Worm (Caenorhabditis elegans): ENCODE measurements around the gene F44E5.17.

F44E5.17 gene

ce11 chrII:11777893-11778480 is 29.6 kb upstream of the F44E5.17 start, which contains the start of the genes patr-1 and dna-2:
Gene patr-1 (minus strand): TSS chrII:11777943.
Gene dna-2 (plus strand): TSS chrII:11778430.
- no peak for TF ChIP-seq pax-3 (tag; optimal IDR thresholded peaks at IDR 0.05)
- no peak for TF ChIP-seq mab-9 (GFP tag; IDR thresholded peaks at IDR 0.05)
- peak; percentile 14 for TF ChIP-seq irx-1 (tag; optimal IDR thresholded peaks at IDR 0.05)
- peak; percentile 33 for TF ChIP-seq unc-86 (tag; optimal IDR thresholded peaks at IDR 0.05)
- TF ChIP-seq mef-2 (tag; optimal IDR thresholded peaks at IDR 0.05), result peak; percentile 25
- no peak for TF ChIP-seq alr-1 (tag; optimal IDR thresholded peaks at IDR 0.05; ENCODE audit: borderline replicate concordance)
- no peak for TF ChIP-seq nhr-76 (tag; optimal IDR thresholded peaks at IDR 0.05)
- peak; percentile 14 for TF ChIP-seq nhr-77 (tag; optimal IDR thresholded peaks at IDR 0.05)
- TF ChIP-seq lin-14 (GFP tag; optimal IDR thresholded peaks at IDR 0.05), result peak; percentile 57
- no peak for TF ChIP-seq ztf-11 (tag; optimal IDR thresholded peaks at IDR 0.05)
- no peak for TF ChIP-seq zip-4 (GFP tag; optimal IDR thresholded peaks at IDR 0.05)
- no peak for TF ChIP-seq C04F5.9 (tag; optimal IDR thresholded peaks at IDR 0.05)
- TF ChIP-seq egl-13 (tag; optimal IDR thresholded peaks at IDR 0.05), result peak; percentile 4
- TF ChIP-seq zag-1 (tag; optimal IDR thresholded peaks at IDR 0.05), result no peak
- peak in 1 of 2 experiments; percentile 71 for TF ChIP-seq mdl-1 (tag; optimal IDR thresholded peaks at IDR 0.05)
- peak in 2 of 3 experiments; percentile 60 to 79 for TF ChIP-seq ceh-82 (tag; optimal IDR thresholded peaks at IDR 0.05)
- TF ChIP-seq hlh-17 (GFP tag; optimal IDR thresholded peaks at IDR 0.05; ENCODE audit: borderline replicate concordance), result no peak
- no peak for TF ChIP-seq ztf-4 (tag; optimal IDR thresholded peaks at IDR 0.05)
- peak; percentile 86 to 91 (median 90) for TF ChIP-seq dpl-1 (GFP tag; optimal IDR thresholded peaks at IDR 0.05)
- peak; percentile 63 for TF ChIP-seq C16A3.4 (tag; optimal IDR thresholded peaks at IDR 0.05)
- TF ChIP-seq nhr-84 (tag; optimal IDR thresholded peaks at IDR 0.05), result no peak
- TF ChIP-seq ceh-8 (GFP tag; optimal IDR thresholded peaks at IDR 0.05), result no peak
- peak; percentile 79 for TF ChIP-seq rnt-1 (tag; optimal IDR thresholded peaks at IDR 0.05)
- no peak for TF ChIP-seq efl-3 (GFP tag; optimal IDR thresholded peaks at IDR 0.05)
- peak; percentile 80 to 86 for TF ChIP-seq lsy-2 (tag; optimal IDR thresholded peaks at IDR 0.05)
- no peak for TF ChIP-seq fkh-10 (GFP tag; optimal IDR thresholded peaks at IDR 0.05)
- TF ChIP-seq lir-3 (tag; optimal IDR thresholded peaks at IDR 0.05; ENCODE audit: poor library complexity), result no peak
- TF ChIP-seq lin-13 (GFP tag; optimal IDR thresholded peaks at IDR 0.05), result peak; percentile 16
- peak; percentile 79 for TF ChIP-seq skn-1 (tag; optimal IDR thresholded peaks at IDR 0.05)
- no peak for TF ChIP-seq vab-15 (tag; optimal IDR thresholded peaks at IDR 0.05)
- no peak for TF ChIP-seq nhr-11 (tag; optimal IDR thresholded peaks at IDR 0.05)
- no peak for TF ChIP-seq unc-30 (tag; optimal IDR thresholded peaks at IDR 0.05)
- peak; percentile 69 for TF ChIP-seq mep-1 (tag; optimal IDR thresholded peaks at IDR 0.05)
- peak; percentile 58 for TF ChIP-seq nhr-19 (GFP tag; conservative IDR thresholded peaks at IDR 0.05)
- TF ChIP-seq snu-23 (GFP tag; optimal IDR thresholded peaks at IDR 0.05), result peak; percentile 55
- TF ChIP-seq nhr-28 (tag; optimal IDR thresholded peaks at IDR 0.05), result no peak
- TF ChIP-seq fos-1 (tag; optimal IDR thresholded peaks at IDR 0.05), result peak; percentile 53
- peak in 1 of 6 experiments; percentile 18 for TF ChIP-seq elt-3 (tag; optimal IDR thresholded peaks at IDR 0.05)
- TF ChIP-seq jun-1 (tag; optimal IDR thresholded peaks at IDR 0.05), result no peak
- TF ChIP-seq tlp-1 (tag; optimal IDR thresholded peaks at IDR 0.05), result no peak
- TF ChIP-seq sptf-1 (tag; optimal IDR thresholded peaks at IDR 0.05), result no peak
- TF ChIP-seq hlh-4 (tag; optimal IDR thresholded peaks at IDR 0.05), result no peak
- TF ChIP-seq sox-4 (tag; optimal IDR thresholded peaks at IDR 0.05), result no peak
- no peak for TF ChIP-seq ceh-90 (tag; optimal IDR thresholded peaks at IDR 0.05)
- no peak for TF ChIP-seq hpl-2 (GFP tag; optimal IDR thresholded peaks at IDR 0.05)
- no peak for TF ChIP-seq pqm-1 (tag; optimal IDR thresholded peaks at IDR 0.05)
- TF ChIP-seq unc-130 (tag; optimal IDR thresholded peaks at IDR 0.05), result no peak
- peak; percentile 37 for TF ChIP-seq F16B12.6 (tag; optimal IDR thresholded peaks at IDR 0.05)
- no peak for TF ChIP-seq aly-2 (tag; optimal IDR thresholded peaks at IDR 0.05)
- TF ChIP-seq dsc-1 (tag; optimal IDR thresholded peaks at IDR 0.05), result peak; percentile 13
- TF ChIP-seq elt-2 (tag; optimal IDR thresholded peaks at IDR 0.05), result no peak
- peak; percentile 61 for TF ChIP-seq tbx-2 (tag; optimal IDR thresholded peaks at IDR 0.05)
- TF ChIP-seq lin-35 (GFP tag; optimal IDR thresholded peaks at IDR 0.05), result peak; percentile 86 to 96

Data from whole organism, L1 larva.